Worm (Caenorhabditis elegans) whole organism, L3 larva: ENCODE measurements around the gene str-221.

Experiments
- egl-5 ChIP-seq: fragments of 150-350 bp; optimal IDR thresholded peaks from 2 replicates; lab custom pipeline; 2017; ENCODE audit warnings: missing biosample characterization, missing genetic modification reagents, missing genetic modification characterization, inconsistent platforms
- mdl-1 ChIP-seq: fragments of 150-350 bp; optimal IDR thresholded peaks from 2 replicates; lab custom pipeline; 2014; ENCODE audit warnings: missing biosample characterization, missing genetic modification characterization
- pha-4 ChIP-seq: fragments of 150-350 bp; optimal IDR thresholded peaks from 2 replicates; lab custom pipeline; 2014; ENCODE audit warnings: missing biosample characterization, missing genetic modification reagents, missing genetic modification characterization
- skn-1 ChIP-seq: fragments of 150-350 bp; optimal IDR thresholded peaks from 2 replicates; lab custom pipeline; 2014; ENCODE audit warnings: missing biosample characterization, missing genetic modification characterization

- no peak for TF ChIP-seq egl-5
- TF ChIP-seq skn-1 (tag; lab: Kevin White, UChicago), result no peak
- TF ChIP-seq pha-4, result no peak
- TF ChIP-seq mdl-1 (tag; lab: Kevin White, UChicago), result no peak
Measured at ce11 chrV:1651045-1651444, 10.9 kb downstream of the str-221 start, which contains the start of gene irld-44.
